Worm (Caenorhabditis elegans): Measurements from ENCODE around the gene smc-5.

smc-5 gene

ce11 chrII:5031612-5032011, 30.3 kb upstream of the smc-5 start, which contains the start of gene wdr-83:
wdr-83 (minus strand) TSS chrII:5031712.
- no peak for TF ChIP-seq ztf-23 (GFP tag; IDR thresholded peaks at IDR 0.05)
- TF ChIP-seq flt-1 (GFP tag; IDR thresholded peaks at IDR 0.05) = no peak
- TF ChIP-seq med-1 (GFP tag; optimal IDR thresholded peaks at IDR 0.05; ENCODE audit: insufficient read depth) = no peak
- no peak for TF ChIP-seq ref-1 (GFP tag; conservative IDR thresholded peaks at IDR 0.05)
- TF ChIP-seq klf-2 (GFP tag; conservative IDR thresholded peaks at IDR 0.05) = no peak
- TF ChIP-seq T22C8.4 (GFP tag; IDR thresholded peaks at IDR 0.05) = no peak
- no peak for TF ChIP-seq tab-1 (GFP tag; IDR thresholded peaks at IDR 0.05)
- no peak for TF ChIP-seq ztf-29 (GFP tag; IDR thresholded peaks at IDR 0.05)
- TF ChIP-seq cog-1 (tag; optimal IDR thresholded peaks at IDR 0.05) = no peak

DNA sequence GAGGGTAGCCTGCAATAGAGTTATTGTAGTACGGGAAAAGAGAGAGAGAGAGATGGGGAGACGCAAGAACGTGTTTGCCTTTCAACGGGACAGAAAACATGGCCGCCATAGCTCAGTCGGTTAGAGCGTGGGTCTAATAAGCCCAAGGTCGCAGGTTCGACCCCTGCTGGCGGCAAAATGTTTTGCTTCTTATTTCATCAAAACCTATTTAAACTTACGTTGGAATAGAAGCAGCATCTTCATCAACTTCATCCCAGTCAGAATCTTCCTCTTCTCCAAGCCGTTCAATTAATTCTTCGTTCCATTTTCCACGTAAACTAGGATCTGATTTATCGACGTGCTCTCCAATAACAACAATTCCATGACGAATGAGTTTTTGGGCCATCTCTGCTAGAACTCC, 29.3 kb upstream of the smc-5 start:
- peak; percentile 89 for TF ChIP-seq klf-2 (GFP tag; conservative IDR thresholded peaks at IDR 0.05)
- TF ChIP-seq ztf-29 (GFP tag; IDR thresholded peaks at IDR 0.05) = peak; percentile 99
- peak; percentile 97 for TF ChIP-seq tab-1 (GFP tag; IDR thresholded peaks at IDR 0.05)
- TF ChIP-seq ref-1 (GFP tag; conservative IDR thresholded peaks at IDR 0.05) = peak; percentile 93
- TF ChIP-seq T22C8.4 (GFP tag; IDR thresholded peaks at IDR 0.05) = peak; percentile 95
- TF ChIP-seq med-1 (GFP tag; optimal IDR thresholded peaks at IDR 0.05; ENCODE audit: insufficient read depth) = peak; percentile 74
- peak; percentile 97 for TF ChIP-seq flt-1 (GFP tag; IDR thresholded peaks at IDR 0.05)
- TF ChIP-seq cog-1 (tag; optimal IDR thresholded peaks at IDR 0.05) = peak; percentile 95
- TF ChIP-seq ztf-23 (GFP tag; IDR thresholded peaks at IDR 0.05) = peak; percentile 93

DNA sequence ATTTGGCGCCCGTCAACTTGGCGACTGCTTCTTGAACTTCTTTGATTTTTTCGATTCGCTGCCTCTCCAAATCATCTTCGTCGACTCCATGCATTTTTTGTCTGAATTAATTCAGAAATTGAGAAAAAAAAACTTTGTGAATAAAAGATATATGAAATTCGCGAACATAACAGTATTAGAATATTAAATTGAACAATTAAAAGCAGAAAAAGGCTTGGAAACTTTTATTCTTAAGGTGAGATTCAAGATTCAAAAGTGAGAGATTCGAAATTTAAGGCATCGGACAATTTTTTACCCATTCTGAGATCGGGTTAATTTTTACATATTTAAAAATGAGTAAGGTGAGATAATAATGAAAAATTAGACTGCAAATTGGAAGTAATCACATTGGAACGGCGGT, 28.0 kb upstream of the smc-5 start, which contains the start of gene F33G12.3:
TSS of gene F33G12.3 (minus strand) at position 101 of the 400 bp plus-strand sequence.
- no peak for TF ChIP-seq ztf-23 (GFP tag; IDR thresholded peaks at IDR 0.05)
- TF ChIP-seq med-1 (GFP tag; optimal IDR thresholded peaks at IDR 0.05; ENCODE audit: insufficient read depth) = no peak
- no peak for TF ChIP-seq ztf-29 (GFP tag; IDR thresholded peaks at IDR 0.05)
- no peak for TF ChIP-seq T22C8.4 (GFP tag; IDR thresholded peaks at IDR 0.05)
- no peak for TF ChIP-seq tab-1 (GFP tag; IDR thresholded peaks at IDR 0.05)
- TF ChIP-seq klf-2 (GFP tag; conservative IDR thresholded peaks at IDR 0.05) = no peak
- no peak for TF ChIP-seq flt-1 (GFP tag; IDR thresholded peaks at IDR 0.05)
- TF ChIP-seq ref-1 (GFP tag; conservative IDR thresholded peaks at IDR 0.05) = no peak
- TF ChIP-seq cog-1 (tag; optimal IDR thresholded peaks at IDR 0.05) = no peak

DNA sequence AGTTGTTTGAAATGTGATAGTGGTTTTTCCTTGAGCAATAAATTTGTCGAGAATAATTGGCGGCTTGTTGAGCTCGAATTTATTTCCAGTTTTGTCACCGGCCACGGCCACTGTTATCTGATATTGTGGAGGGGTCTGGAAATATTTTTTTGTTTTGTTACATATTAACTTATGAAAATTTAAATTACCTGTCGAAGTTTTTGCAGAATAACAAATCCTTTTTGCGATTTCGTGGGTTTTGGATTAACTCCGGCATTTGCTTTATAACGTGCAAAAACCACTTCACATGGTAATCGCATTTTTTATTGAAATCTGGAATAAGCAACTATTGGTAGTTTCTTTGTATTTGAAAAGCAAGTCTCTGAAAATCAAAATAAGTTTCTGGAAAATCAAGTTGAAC, 25.8 kb upstream of the smc-5 start, which contains the start of gene lrr-1:
TSS of gene lrr-1 (minus strand) at position 312 of the 400 bp plus-strand sequence.
- no peak for TF ChIP-seq med-1 (GFP tag; optimal IDR thresholded peaks at IDR 0.05; ENCODE audit: insufficient read depth)
- no peak for TF ChIP-seq T22C8.4 (GFP tag; IDR thresholded peaks at IDR 0.05)
- TF ChIP-seq ztf-29 (GFP tag; IDR thresholded peaks at IDR 0.05) = no peak
- TF ChIP-seq ref-1 (GFP tag; conservative IDR thresholded peaks at IDR 0.05) = no peak
- TF ChIP-seq flt-1 (GFP tag; IDR thresholded peaks at IDR 0.05) = no peak
- no peak for TF ChIP-seq klf-2 (GFP tag; conservative IDR thresholded peaks at IDR 0.05)
- TF ChIP-seq ztf-23 (GFP tag; IDR thresholded peaks at IDR 0.05) = no peak
- TF ChIP-seq tab-1 (GFP tag; IDR thresholded peaks at IDR 0.05) = no peak
- TF ChIP-seq cog-1 (tag; optimal IDR thresholded peaks at IDR 0.05) = no peak

DNA sequence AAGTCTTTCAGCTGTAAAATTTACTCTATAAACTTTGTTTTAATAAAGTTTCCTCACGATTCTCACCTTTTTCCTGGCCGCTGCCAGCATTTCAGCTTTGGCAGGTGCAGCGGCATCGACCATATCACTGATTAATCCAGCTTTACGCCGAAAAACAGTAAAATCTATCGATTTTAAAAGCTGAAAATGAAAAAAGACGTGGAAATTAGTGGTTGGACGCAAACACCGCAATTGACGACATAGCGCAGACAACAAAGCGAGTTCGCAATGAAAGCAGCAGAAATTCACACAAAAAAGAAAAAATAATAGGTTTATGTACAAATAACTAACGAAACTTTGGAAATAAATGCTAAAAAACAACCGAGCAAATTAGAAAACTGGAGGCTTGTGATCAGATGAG, 22.0 kb upstream of the smc-5 start, which contains the start of gene golg-2:
TSS of gene golg-2 (minus strand) at position 180 of the 400 bp plus-strand sequence.
- no peak for TF ChIP-seq T22C8.4 (GFP tag; IDR thresholded peaks at IDR 0.05)
- no peak for TF ChIP-seq med-1 (GFP tag; optimal IDR thresholded peaks at IDR 0.05; ENCODE audit: insufficient read depth)
- TF ChIP-seq klf-2 (GFP tag; conservative IDR thresholded peaks at IDR 0.05) = no peak
- TF ChIP-seq tab-1 (GFP tag; IDR thresholded peaks at IDR 0.05) = no peak
- no peak for TF ChIP-seq ztf-23 (GFP tag; IDR thresholded peaks at IDR 0.05)
- TF ChIP-seq ref-1 (GFP tag; conservative IDR thresholded peaks at IDR 0.05) = no peak
- no peak for TF ChIP-seq flt-1 (GFP tag; IDR thresholded peaks at IDR 0.05)
- TF ChIP-seq cog-1 (tag; optimal IDR thresholded peaks at IDR 0.05) = no peak
- TF ChIP-seq ztf-29 (GFP tag; IDR thresholded peaks at IDR 0.05) = no peak

- no peak for TF ChIP-seq med-1 (GFP tag; optimal IDR thresholded peaks at IDR 0.05; ENCODE audit: insufficient read depth)
- TF ChIP-seq ztf-23 (GFP tag; IDR thresholded peaks at IDR 0.05) = no peak
- TF ChIP-seq klf-2 (GFP tag; conservative IDR thresholded peaks at IDR 0.05) = no peak
- TF ChIP-seq flt-1 (GFP tag; IDR thresholded peaks at IDR 0.05) = no peak
These were observed 21.2 kb upstream of the smc-5 start, which contains the start of gene F33G12.7 for ce11 chrII:5040631-5041156. F33G12.7 (minus strand) TSS chrII:5040681.

- no peak for TF ChIP-seq tab-1 (GFP tag; IDR thresholded peaks at IDR 0.05)
These were observed 19.5 kb upstream of the smc-5 start for ce11 chrII:5042381-5042930.

DNA sequence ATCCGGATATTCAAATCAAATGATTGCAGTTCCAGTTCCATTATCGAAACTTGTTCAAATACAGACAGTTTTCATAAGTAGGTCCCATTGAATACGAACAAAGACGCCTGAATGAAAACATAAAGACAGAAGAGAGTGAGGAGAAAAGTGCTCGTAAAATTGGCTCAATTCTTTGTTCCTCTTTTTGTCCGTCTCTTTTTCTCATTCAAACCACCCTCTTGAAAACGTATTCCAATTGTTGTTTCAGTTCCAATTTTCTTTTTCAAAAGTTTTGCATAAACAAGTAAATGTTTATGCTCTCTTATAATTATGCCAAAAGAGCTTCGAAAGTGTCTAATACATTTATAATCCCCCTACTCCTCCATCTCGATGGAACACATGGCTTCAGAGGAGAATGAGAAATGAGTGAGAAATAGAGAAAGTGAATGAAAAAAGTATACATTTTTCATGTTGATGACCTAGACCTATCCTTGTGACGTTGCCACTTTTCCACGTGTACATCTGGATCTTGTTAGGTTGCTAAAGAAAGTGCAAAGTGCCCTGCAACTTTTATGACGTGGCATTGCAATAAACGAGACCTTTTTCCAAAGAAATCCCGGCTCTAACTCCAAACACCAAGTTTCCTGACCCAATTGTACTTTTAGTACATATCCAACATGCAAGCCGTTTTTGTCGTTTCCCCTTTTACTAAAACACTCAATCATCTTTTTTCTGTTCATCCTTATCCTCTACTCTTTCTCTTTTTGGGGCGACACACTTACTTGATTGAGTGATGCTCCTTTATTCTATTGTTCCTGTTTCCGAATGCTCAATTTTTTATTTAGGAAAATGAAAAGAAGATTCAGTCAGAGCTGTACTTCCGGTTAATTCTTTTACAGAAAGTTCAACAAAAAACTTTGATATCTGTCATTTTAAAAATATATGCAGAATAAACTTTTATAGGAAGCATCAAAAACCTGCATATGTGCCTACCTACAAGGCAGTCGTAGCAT, 15.4 kb upstream of the smc-5 start:
- TF ChIP-seq med-1 (GFP tag; optimal IDR thresholded peaks at IDR 0.05; ENCODE audit: insufficient read depth) = no peak
- TF ChIP-seq tab-1 (GFP tag; IDR thresholded peaks at IDR 0.05) = no peak
- TF ChIP-seq T22C8.4 (GFP tag; IDR thresholded peaks at IDR 0.05) = no peak
- no peak for TF ChIP-seq flt-1 (GFP tag; IDR thresholded peaks at IDR 0.05)
- no peak for TF ChIP-seq cog-1 (tag; optimal IDR thresholded peaks at IDR 0.05)
- no peak for TF ChIP-seq ztf-23 (GFP tag; IDR thresholded peaks at IDR 0.05)
- TF ChIP-seq klf-2 (GFP tag; conservative IDR thresholded peaks at IDR 0.05) = no peak
- TF ChIP-seq ztf-29 (GFP tag; IDR thresholded peaks at IDR 0.05) = no peak
- TF ChIP-seq ref-1 (GFP tag; conservative IDR thresholded peaks at IDR 0.05) = no peak

ce11 chrII:5047279-5047678, 14.6 kb upstream of the smc-5 start:
- TF ChIP-seq ztf-23 (GFP tag; IDR thresholded peaks at IDR 0.05) (no peak), tab-1 (GFP tag; IDR thresholded peaks at IDR 0.05) (no peak), cog-1 (tag; optimal IDR thresholded peaks at IDR 0.05) (peak; percentile 7)

Measured in whole organism, midembryonic.